Fruit fly (Drosophila melanogaster) whole organism, prepupa: ENCODE results near the gene temp.
A peak's percentile ranks its signal among the peaks of the same experiment; 100 is the strongest.

Source experiments
- Blimp-1 ChIP-seq: fragments of 200-800 bp; sonication (Bioruptor generic); optimal IDR thresholded peaks from 3 replicates; lab custom pipeline; 2017; ENCODE audit warnings: missing biosample characterization, missing genetic modification characterization, mild to moderate bottlenecking, moderate library complexity, missing genetic modification reagents
- CG11294 ChIP-seq: fragments of 200-800 bp; sonication (Bioruptor generic); IDR thresholded peaks from 2 replicates; pipeline ENCODE4 v1.3.6; 2022; ENCODE audit warnings: missing biosample characterization, missing genetic modification characterization
- CG11902 ChIP-seq: fragments of 200-800 bp; sonication (Bioruptor generic); optimal IDR thresholded peaks from 3 replicates; lab custom pipeline; 2016; ENCODE audit warnings: missing biosample characterization, missing genetic modification characterization
- CG15336 ChIP-seq: fragments of 200-800 bp; sonication (Bioruptor generic); IDR thresholded peaks from 2 replicates; pipeline ENCODE4 v1.3.6; 2022; ENCODE audit warnings: missing biosample characterization, missing genetic modification characterization
- CG3032 ChIP-seq: fragments of 200-800 bp; optimal IDR thresholded peaks from 2 replicates; lab custom pipeline; 2019; ENCODE audit warnings: missing biosample characterization, mild to moderate bottlenecking, missing genetic modification characterization, moderate library complexity
- CG31627 ChIP-seq: fragments of 200-800 bp; sonication (Bioruptor generic); optimal IDR thresholded peaks from 3 replicates; lab custom pipeline; 2016; ENCODE audit warnings: missing biosample characterization, missing genetic modification characterization
- CG32006 ChIP-seq: fragments of 200-800 bp; sonication (Bioruptor generic); optimal IDR thresholded peaks from 3 replicates; lab custom pipeline; 2017; ENCODE audit warnings: missing biosample characterization, mild to moderate bottlenecking, missing genetic modification characterization
- CG6163 ChIP-seq: fragments of 200-800 bp; sonication (Bioruptor generic); IDR thresholded peaks from 3 replicates; pipeline ENCODE4 v1.3.6; 2022; ENCODE audit warnings: missing biosample characterization, missing genetic modification characterization
- CG6276 ChIP-seq: fragments of 200-800 bp; sonication (Bioruptor generic); optimal IDR thresholded peaks from 2 replicates; lab custom pipeline; 2017; ENCODE audit warnings: missing biosample characterization, mild to moderate bottlenecking, missing genetic modification characterization
- CG6792 ChIP-seq: fragments of 200-800 bp; sonication (Bioruptor generic); optimal IDR thresholded peaks from 3 replicates; lab custom pipeline; 2016; ENCODE audit warnings: missing biosample characterization, missing genetic modification characterization
- CG6808 ChIP-seq: fragments of 200-800 bp; sonication (Bioruptor generic); optimal IDR thresholded peaks from 3 replicates; lab custom pipeline; 2017; ENCODE audit warnings: missing biosample characterization, missing genetic modification characterization, mild to moderate bottlenecking, moderate library complexity, missing genetic modification reagents
- CG8119 ChIP-seq: fragments of 200-800 bp; sonication (Bioruptor generic); IDR thresholded peaks from 3 replicates; pipeline ENCODE4 v1.3.6; 2022; ENCODE audit warnings: missing biosample characterization, missing genetic modification characterization
- CG8319 ChIP-seq: fragments of 200-800 bp; sonication (Bioruptor generic); optimal IDR thresholded peaks from 3 replicates; lab custom pipeline; 2016; ENCODE audit warnings: missing biosample characterization, missing genetic modification characterization
- Eip75B ChIP-seq: fragments of 200-800 bp; sonication (Bioruptor generic); optimal IDR thresholded peaks from 3 replicates; lab custom pipeline; 2016; ENCODE audit warnings: missing biosample characterization, missing genetic modification characterization
- Eip78C ChIP-seq: fragments of 200-800 bp; sonication (Bioruptor generic); peaks from one replicate; lab custom pipeline; 2016; ENCODE audit warnings: missing biosample characterization, missing genetic modification characterization
- Ets21C ChIP-seq: fragments of 200-800 bp; sonication (Bioruptor generic); optimal IDR thresholded peaks from 3 replicates; lab custom pipeline; 2016; ENCODE audit warnings: missing biosample characterization, missing genetic modification characterization
- Ets96B ChIP-seq: fragments of 200-800 bp; optimal IDR thresholded peaks from 2 replicates; lab custom pipeline; 2019; ENCODE audit warnings: missing biosample characterization, mild to moderate bottlenecking, missing genetic modification characterization, moderate library complexity
- Hr38 ChIP-seq: sonication (Bioruptor generic); optimal IDR thresholded peaks from 2 replicates; lab custom pipeline; 2016; ENCODE audit warnings: missing biosample characterization, missing genetic modification characterization
- Hr39 ChIP-seq: fragments of 200-800 bp; sonication (Bioruptor generic); optimal IDR thresholded peaks from 2 replicates; lab custom pipeline; 2016; ENCODE audit warnings: missing biosample characterization, missing genetic modification characterization
- Hr4 ChIP-seq: fragments of 200-800 bp; sonication (Bioruptor generic); optimal IDR thresholded peaks from 3 replicates; lab custom pipeline; 2016; ENCODE audit warnings: missing biosample characterization, missing genetic modification characterization
- Lpt ChIP-seq: fragments of 200-800 bp; sonication (Bioruptor generic); optimal IDR thresholded peaks from 3 replicates; lab custom pipeline; 2016; ENCODE audit warnings: missing biosample characterization, missing genetic modification characterization
- Met ChIP-seq: fragments of 200-800 bp; sonication (Bioruptor generic); optimal IDR thresholded peaks from 3 replicates; lab custom pipeline; 2016; ENCODE audit warnings: missing biosample characterization, missing genetic modification characterization
- Smox ChIP-seq: fragments of 200-800 bp; sonication (Bioruptor generic); optimal IDR thresholded peaks from 3 replicates; lab custom pipeline; 2016; ENCODE audit warnings: missing biosample characterization, missing genetic modification characterization
- Sox102F ChIP-seq: fragments of 200-800 bp; sonication (Bioruptor generic); optimal IDR thresholded peaks from 2 replicates; lab custom pipeline; 2016; ENCODE audit warnings: missing biosample characterization, mild to moderate bottlenecking, missing genetic modification characterization
- acj6 ChIP-seq: fragments of 200-800 bp; sonication (Bioruptor generic); optimal IDR thresholded peaks from 3 replicates; lab custom pipeline; 2016; ENCODE audit warnings: missing biosample characterization, missing genetic modification characterization
- dac ChIP-seq: fragments of 200-800 bp; sonication (Bioruptor generic); optimal IDR thresholded peaks from 2 replicates; lab custom pipeline; 2017; ENCODE audit warnings: missing biosample characterization, mild to moderate bottlenecking, missing genetic modification characterization
- dsx ChIP-seq: fragments of 200-800 bp; optimal IDR thresholded peaks from 3 replicates; lab custom pipeline; 2019; ENCODE audit warnings: missing biosample characterization, mild to moderate bottlenecking, missing genetic modification characterization, moderate library complexity; ENCODE audit not compliant: poor library complexity, severe bottlenecking
- esn ChIP-seq: fragments of 200-800 bp; sonication (Bioruptor generic); optimal IDR thresholded peaks from 2 replicates; lab custom pipeline; 2016; ENCODE audit warnings: missing biosample characterization, mild to moderate bottlenecking, missing genetic modification characterization, moderate library complexity
- fd59A ChIP-seq: fragments of 200-800 bp; sonication (Bioruptor generic); optimal IDR thresholded peaks from 2 replicates; lab custom pipeline; 2017; ENCODE audit warnings: missing biosample characterization, mild to moderate bottlenecking, missing genetic modification characterization, missing genetic modification reagents
- fd85E ChIP-seq: fragments of 200-800 bp; sonication (Bioruptor generic); optimal IDR thresholded peaks from 3 replicates; lab custom pipeline; 2016; ENCODE audit warnings: missing biosample characterization, missing genetic modification characterization
- fkh ChIP-seq: fragments of 200-800 bp; sonication (Bioruptor generic); optimal IDR thresholded peaks from 3 replicates; lab custom pipeline; 2017; ENCODE audit warnings: missing biosample characterization, mild to moderate bottlenecking, missing genetic modification characterization, moderate library complexity
- pdm3 ChIP-seq: fragments of 200-800 bp; sonication (Bioruptor generic); optimal IDR thresholded peaks from 3 replicates; lab custom pipeline; 2016; ENCODE audit warnings: missing biosample characterization, missing genetic modification characterization
- spab ChIP-seq: fragments of 200-800 bp; sonication (Bioruptor generic); optimal IDR thresholded peaks from 2 replicates; lab custom pipeline; 2017; ENCODE audit warnings: missing biosample characterization, mild to moderate bottlenecking, missing genetic modification characterization, missing genetic modification reagents
- ss ChIP-seq, 2 experiments: fragments of 200-800 bp; sonication (Bioruptor generic); optimal IDR thresholded peaks; 2 replicates in 1 of 2; 3 replicates in 1 of 2; lab custom pipeline; 2017 to 2018; ENCODE audit warnings: mild to moderate bottlenecking in 2 of 2, missing biosample characterization in 2 of 2, missing genetic modification characterization in 2 of 2, moderate library complexity in 1 of 2
- topi ChIP-seq: fragments of 200-800 bp; sonication (Bioruptor generic); optimal IDR thresholded peaks from 3 replicates; lab custom pipeline; 2016; ENCODE audit warnings: missing biosample characterization, missing genetic modification characterization

Gene temp

dm6 chrX:2249763-2250162 is 12.6 kb downstream of the temp start, which contains the start of gene crn:
TSS of gene crn (minus strand) at chrX:2249983.
- TF ChIP-seq Eip78C (GFP tag; lab: Kevin White, UChicago), result no peak
- TF ChIP-seq CG11902 (GFP tag; lab: Kevin White, UChicago), result no peak
- TF ChIP-seq CG6163 (GFP tag; lab: Robert Waterston, UW), result no peak
- no peak for TF ChIP-seq dsx (GFP tag; lab: Kevin White, UChicago)
- no peak for TF ChIP-seq CG6792
- TF ChIP-seq Lpt (GFP tag; lab: Kevin White, UChicago), result no peak
- no peak for TF ChIP-seq CG6276
- no peak for TF ChIP-seq CG32006 (GFP tag; lab: Kevin White, UChicago)
- no peak for TF ChIP-seq Sox102F (GFP tag; lab: Kevin White, UChicago)
- TF ChIP-seq Smox, result no peak
- TF ChIP-seq fkh, result no peak
- TF ChIP-seq dac (GFP tag; lab: Kevin White, UChicago), result no peak
- TF ChIP-seq CG8119 (GFP tag; lab: Robert Waterston, UW), result no peak
- no peak for TF ChIP-seq topi (GFP tag; lab: Kevin White, UChicago)
- TF ChIP-seq spab (GFP tag; lab: Kevin White, UChicago), result no peak

dm6 chrX:2245931-2246330 is 16.4 kb downstream of the temp start, which contains the start of gene Or2a:
TSS of gene Or2a (plus strand) at chrX:2246231.
- TF ChIP-seq pdm3, result no peak

- no peak for TF ChIP-seq acj6 (GFP tag; lab: Kevin White, UChicago)
- TF ChIP-seq CG6808 (GFP tag; lab: Kevin White, UChicago), result no peak
- no peak for TF ChIP-seq CG31627 (GFP tag; lab: Kevin White, UChicago)
- no peak for TF ChIP-seq CG6163 (GFP tag; lab: Robert Waterston, UW)
- TF ChIP-seq Eip75B (GFP tag; lab: Kevin White, UChicago), result no peak
- no peak for TF ChIP-seq Met
Observed at dm6 chrX:2244753-2245152, 17.6 kb downstream of the temp start.

DNA sequence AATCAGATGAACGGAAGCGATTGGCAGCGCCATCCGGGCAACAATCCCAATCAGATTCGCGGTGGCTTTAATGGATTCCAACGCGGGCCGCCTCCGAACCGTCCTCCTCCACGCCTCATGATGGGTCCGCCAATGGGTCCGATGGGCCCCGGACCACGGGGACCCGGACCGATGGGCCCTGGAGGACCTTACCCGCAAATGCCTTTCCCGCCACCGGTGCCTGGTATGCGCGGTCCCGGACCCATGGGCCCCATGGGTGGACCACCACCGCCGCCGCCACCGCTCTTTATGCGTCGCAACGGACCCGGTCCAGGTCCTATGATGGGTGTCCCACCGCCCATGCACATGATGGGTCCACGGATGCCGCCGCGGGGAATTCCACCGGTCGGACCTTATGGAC is 19.4 kb downstream of the temp start:
- no peak for TF ChIP-seq CG11294 (GFP tag; lab: Robert Waterston, UW)
- no peak for TF ChIP-seq Blimp-1 (GFP tag; lab: Kevin White, UChicago)
- TF ChIP-seq Hr4 (GFP tag; lab: Kevin White, UChicago), result no peak
- TF ChIP-seq Hr39 (GFP tag; lab: Kevin White, UChicago), result no peak
- TF ChIP-seq CG6276, result no peak
- TF ChIP-seq topi (GFP tag; lab: Kevin White, UChicago), result no peak
- no peak for TF ChIP-seq CG32006 (GFP tag; lab: Kevin White, UChicago)
- TF ChIP-seq Ets21C, result no peak

- no peak for TF ChIP-seq Eip75B (GFP tag; lab: Kevin White, UChicago)
- TF ChIP-seq Smox, result no peak
- no peak for TF ChIP-seq esn (GFP tag; lab: Kevin White, UChicago)
- TF ChIP-seq CG8119 (GFP tag; lab: Robert Waterston, UW), result no peak
Observed at dm6 chrX:2241842-2242241, 20.5 kb downstream of the temp start, which contains the start of gene kz. TSS of gene kz (minus strand) at chrX:2242035.

dm6 chrX:2225138-2225537 is 37.2 kb downstream of the temp start, which contains the start of gene pcx:
TSS of gene pcx (plus strand) at chrX:2225296.
- TF ChIP-seq CG15336 (GFP tag; lab: Robert Waterston, UW) (0 out of 2 replicates have a peak, but pooled peaks have one; percentile 17), fd85E (GFP tag; lab: Kevin White, UChicago) (no peak), Ets21C (no peak)

DNA sequence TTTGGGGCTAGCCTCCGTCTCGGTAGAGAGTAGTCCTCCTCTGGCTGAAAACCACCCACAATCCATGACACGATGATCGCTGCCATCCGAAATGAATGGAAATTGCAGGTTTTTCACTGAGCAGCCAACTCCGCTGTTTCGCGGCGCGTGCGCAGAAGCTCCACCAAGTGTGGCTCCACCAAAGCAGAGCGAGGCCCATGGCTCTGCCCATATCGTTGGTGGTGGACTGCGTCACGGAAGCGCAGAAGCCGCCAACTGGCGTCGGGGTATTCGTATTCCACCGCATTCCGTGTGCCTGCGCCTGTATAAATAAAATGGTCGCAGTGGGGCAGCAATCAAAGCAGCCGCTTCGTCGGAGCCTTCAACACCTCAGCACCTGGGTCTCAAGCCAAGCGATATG is 38.9 kb downstream of the temp start, which contains the start of gene CG14052:
TSS of gene CG14052 (plus strand) at position 301 of the 400 bp plus-strand sequence.
- TF ChIP-seq fd59A (GFP tag; lab: Kevin White, UChicago) (no peak), Ets96B (tag; lab: Kevin White, UChicago) (no peak), Ets21C (no peak), Hr39 (GFP tag; lab: Kevin White, UChicago) (no peak), CG3032 (tag; lab: Kevin White, UChicago) (no peak), Hr38 (no peak), CG8319 (no peak), ss (GFP tag; optimal IDR thresholded peaks at IDR 0.05; lab: Kevin White, UChicago) (no peak)
